Fruit fly (Drosophila melanogaster) whole organism, wandering third instar larva: ENCODE measurements around the gene can.

ENCODE experiments used
- Abd-B ChIP-seq: fragments of >200 bp; optimal IDR thresholded peaks from 2 replicates; lab custom pipeline; 2017; ENCODE audit warnings: missing biosample characterization, missing genetic modification characterization
- CG32264 ChIP-seq: fragments of 200-800 bp; sonication (Bioruptor generic); optimal IDR thresholded peaks from 2 replicates; lab custom pipeline; 2016; ENCODE audit warnings: missing biosample characterization, missing genetic modification characterization
- CG9705 ChIP-seq: fragments of 200-800 bp; sonication (Bioruptor generic); optimal IDR thresholded peaks from 2 replicates; lab custom pipeline; 2018; ENCODE audit warnings: missing biosample characterization, mild to moderate bottlenecking, missing genetic modification characterization
- CrebA ChIP-seq: fragments of 200-800 bp; sonication (Bioruptor generic); optimal IDR thresholded peaks from 2 replicates; lab custom pipeline; 2016; ENCODE audit warnings: missing biosample characterization, mild to moderate bottlenecking, missing genetic modification characterization, borderline replicate concordance
- GATAd ChIP-seq: sonication (Bioruptor generic); optimal IDR thresholded peaks from 2 replicates; lab custom pipeline; 2016; ENCODE audit warnings: missing biosample characterization, missing genetic modification characterization
- HLH106 ChIP-seq: fragments of 200-800 bp; optimal IDR thresholded peaks from 3 replicates; lab custom pipeline; 2019; ENCODE audit warnings: missing biosample characterization, mild to moderate bottlenecking, missing genetic modification characterization, moderate library complexity
- Hnf4 ChIP-seq: fragments of 200-800 bp; sonication (Bioruptor generic); optimal IDR thresholded peaks from 2 replicates; lab custom pipeline; 2016; ENCODE audit warnings: missing biosample characterization, mild to moderate bottlenecking, missing genetic modification characterization
- Hr83 ChIP-seq: fragments of 200-300 bp; sonication (Bioruptor generic); optimal IDR thresholded peaks from 2 replicates; lab custom pipeline; 2016; ENCODE audit warnings: missing biosample characterization, mild to moderate bottlenecking, missing genetic modification characterization, moderate library complexity; ENCODE audit not compliant: poor library complexity, severe bottlenecking
- Jra ChIP-seq: sonication (Bioruptor generic); optimal IDR thresholded peaks from 2 replicates; lab custom pipeline; 2016; ENCODE audit warnings: missing biosample characterization, missing genetic modification characterization
- Mio ChIP-seq: sonication (Bioruptor generic); optimal IDR thresholded peaks from 2 replicates; lab custom pipeline; 2016; ENCODE audit warnings: missing biosample characterization, missing genetic modification characterization
- Myc ChIP-seq: fragments of >200 bp; optimal IDR thresholded peaks from 2 replicates; lab custom pipeline; 2017
- N ChIP-seq: fragments of >200 bp; optimal IDR thresholded peaks from 2 replicates; lab custom pipeline; 2018; ENCODE audit warnings: missing biosample characterization, missing external identifiers, missing genetic modification characterization
- OdsH ChIP-seq: fragments of 200-800 bp; sonication (Bioruptor generic); optimal IDR thresholded peaks from 2 replicates; lab custom pipeline; 2016; ENCODE audit warnings: missing biosample characterization, mild to moderate bottlenecking, missing genetic modification characterization
- Rel ChIP-seq, 2 experiments: fragments of 200-800 bp; sonication (Bioruptor generic) in 1 of 2; optimal IDR thresholded peaks; 2 replicates in 1 of 2; 3 replicates in 1 of 2; lab custom pipeline; 2016 to 2019; ENCODE audit warnings: mild to moderate bottlenecking in 2 of 2, missing biosample characterization in 2 of 2, missing genetic modification characterization in 2 of 2, moderate library complexity in 1 of 2
- brk ChIP-seq: fragments of 200-800 bp; sonication (Bioruptor generic); optimal IDR thresholded peaks from 2 replicates; lab custom pipeline; 2016; ENCODE audit warnings: missing biosample characterization, mild to moderate bottlenecking, missing genetic modification characterization
- dl ChIP-seq, 2 experiments: fragments of 175-275, 200-275 bp in 1 of 2; fragments of 200-275 bp in 1 of 2; sonication (Bioruptor generic); optimal IDR thresholded peaks; lab custom pipeline; 2018; ENCODE audit warnings: mild to moderate bottlenecking in 2 of 2, missing biosample characterization in 2 of 2, missing genetic modification characterization in 2 of 2, moderate library complexity in 2 of 2; ENCODE audit not compliant: partially characterized antibody in 2 of 2, insufficient read depth in 1 of 2
- dmrt93B ChIP-seq: fragments of 200-800 bp; sonication (Bioruptor generic); optimal IDR thresholded peaks from 2 replicates; lab custom pipeline; 2018; ENCODE audit warnings: missing biosample characterization, mild to moderate bottlenecking, missing genetic modification characterization
- ey ChIP-seq: fragments of 200-800 bp; sonication (Bioruptor generic); optimal IDR thresholded peaks from 2 replicates; lab custom pipeline; 2016; ENCODE audit warnings: missing biosample characterization, missing genetic modification characterization
- foxo ChIP-seq, 2 experiments: fragments of 200-800 bp; sonication (Bioruptor generic); optimal IDR thresholded peaks; 2 replicates in 1 of 2; 3 replicates in 1 of 2; lab custom pipeline; 2016 to 2017; ENCODE audit warnings: missing biosample characterization in 2 of 2, missing genetic modification characterization in 2 of 2
- h ChIP-seq: fragments of 200-800 bp; sonication (Bioruptor generic); optimal IDR thresholded peaks from 3 replicates; lab custom pipeline; 2016; ENCODE audit warnings: missing biosample characterization, mild to moderate bottlenecking, missing genetic modification characterization
- jim ChIP-seq: fragments of 175-275, 200-325 bp; sonication (Bioruptor generic); optimal IDR thresholded peaks from 2 replicates; lab custom pipeline; 2016; ENCODE audit warnings: missing biosample characterization, mild to moderate bottlenecking, missing genetic modification characterization
- pan ChIP-seq: fragments of >200 bp; optimal IDR thresholded peaks from 2 replicates; lab custom pipeline; 2017
- rgr ChIP-seq: fragments of 200-800 bp; sonication (Bioruptor generic); optimal IDR thresholded peaks from 3 replicates; lab custom pipeline; 2016; ENCODE audit warnings: missing biosample characterization, mild to moderate bottlenecking, missing genetic modification characterization
- tai ChIP-seq: sonication (Bioruptor generic); optimal IDR thresholded peaks from 2 replicates; lab custom pipeline; 2016; ENCODE audit warnings: missing biosample characterization, missing genetic modification characterization
- usp ChIP-seq: fragments of >200 bp; optimal IDR thresholded peaks from 2 replicates; lab custom pipeline; 2017; ENCODE audit warnings: missing biosample characterization, missing genetic modification characterization
- woc ChIP-seq: sonication (Bioruptor generic); optimal IDR thresholded peaks from 2 replicates; lab custom pipeline; 2016; ENCODE audit warnings: missing biosample characterization, mild to moderate bottlenecking, missing genetic modification characterization

can gene

dm6 chr3L:10225214-10225729 is 41.6 kb downstream of the can start, which contains the start of gene scramb1:
TSS of gene scramb1 (minus strand) at chr3L:10225240.
- TF ChIP-seq Rel (GFP tag; optimal IDR thresholded peaks at IDR 0.05; lab: Kevin White, UChicago) = no peak
- peak; percentile 54 for TF ChIP-seq Rel (tag; optimal IDR thresholded peaks at IDR 0.05; lab: Kevin White, UChicago)
- no peak for TF ChIP-seq jim (GFP tag; lab: Kevin White, UChicago)
- TF ChIP-seq Myc (lab: Kevin White, UChicago) = peak; percentile 21

- TF ChIP-seq Rel (GFP tag; optimal IDR thresholded peaks at IDR 0.05; lab: Kevin White, UChicago) = no peak
- TF ChIP-seq Rel (tag; optimal IDR thresholded peaks at IDR 0.05; lab: Kevin White, UChicago) = peak; percentile 85
- peak; percentile 20 for TF ChIP-seq h
- no peak for TF ChIP-seq brk (GFP tag; lab: Kevin White, UChicago)
- TF ChIP-seq Mio = no peak
Observed at dm6 chr3L:10224470-10225213, 42.3 kb downstream of the can start.

dm6 chr3L:10223397-10223796 is 43.5 kb downstream of the can start:
- no peak for TF ChIP-seq usp (GFP tag; lab: Kevin White, UChicago)
- TF ChIP-seq CrebA (GFP tag; lab: Kevin White, UChicago) = peak; percentile 45
- peak; percentile 23 for TF ChIP-seq h
- TF ChIP-seq Hnf4 = peak; percentile 9
- TF ChIP-seq tai = peak; percentile 8

dm6 chr3L:10220064-10220463 is 46.8 kb downstream of the can start, which contains the start of gene CG32055:
TSS of gene CG32055 (minus strand) at chr3L:10220164.
- no peak for TF ChIP-seq dl (GFP tag; optimal IDR thresholded peaks at IDR 0.05; lab: Kevin White, UChicago; ENCODE audit: insufficient read depth in 1 of 2, partially characterized antibody in 2 of 2)
- TF ChIP-seq Abd-B (GFP tag; lab: Kevin White, UChicago) = no peak
- no peak for TF ChIP-seq ey (GFP tag; lab: Kevin White, UChicago)
- TF ChIP-seq N (GFP tag; lab: Kevin White, UChicago) = no peak
- TF ChIP-seq Jra (GFP tag; lab: Kevin White, UChicago) = no peak
- TF ChIP-seq jim (GFP tag; lab: Kevin White, UChicago) = no peak
- no peak for TF ChIP-seq GATAd (GFP tag; lab: Kevin White, UChicago)
- no peak for TF ChIP-seq foxo (GFP tag; optimal IDR thresholded peaks at IDR 0.05; lab: Kevin White, UChicago)
- TF ChIP-seq Hr83 (GFP tag; lab: Kevin White, UChicago) = no peak
- no peak for TF ChIP-seq CG9705 (GFP tag; lab: Kevin White, UChicago)
- TF ChIP-seq woc (GFP tag; lab: Kevin White, UChicago) = no peak
- no peak for TF ChIP-seq OdsH (GFP tag; lab: Kevin White, UChicago)

- TF ChIP-seq HLH106 (tag; lab: Kevin White, UChicago) (no peak), tai (no peak), pan (lab: Kevin White, UChicago) (no peak), OdsH (GFP tag; lab: Kevin White, UChicago) (no peak), ey (GFP tag; lab: Kevin White, UChicago) (no peak), dl (GFP tag; optimal IDR thresholded peaks at IDR 0.05; lab: Kevin White, UChicago; ENCODE audit: insufficient read depth in 1 of 2, partially characterized antibody in 2 of 2) (no peak), CG32264 (no peak), dmrt93B (no peak), brk (GFP tag; lab: Kevin White, UChicago) (no peak), Rel (GFP tag; optimal IDR thresholded peaks at IDR 0.05; lab: Kevin White, UChicago) (no peak), Rel (tag; optimal IDR thresholded peaks at IDR 0.05; lab: Kevin White, UChicago) (no peak), rgr (no peak)
Observed at dm6 chr3L:10215365-10215764, 51.5 kb downstream of the can start, which contains the start of gene CG8065. TSS of gene CG8065 (plus strand) at chr3L:10215665.
